Worm (Caenorhabditis elegans): Measurements from ENCODE around the gene frm-8.

DNA sequence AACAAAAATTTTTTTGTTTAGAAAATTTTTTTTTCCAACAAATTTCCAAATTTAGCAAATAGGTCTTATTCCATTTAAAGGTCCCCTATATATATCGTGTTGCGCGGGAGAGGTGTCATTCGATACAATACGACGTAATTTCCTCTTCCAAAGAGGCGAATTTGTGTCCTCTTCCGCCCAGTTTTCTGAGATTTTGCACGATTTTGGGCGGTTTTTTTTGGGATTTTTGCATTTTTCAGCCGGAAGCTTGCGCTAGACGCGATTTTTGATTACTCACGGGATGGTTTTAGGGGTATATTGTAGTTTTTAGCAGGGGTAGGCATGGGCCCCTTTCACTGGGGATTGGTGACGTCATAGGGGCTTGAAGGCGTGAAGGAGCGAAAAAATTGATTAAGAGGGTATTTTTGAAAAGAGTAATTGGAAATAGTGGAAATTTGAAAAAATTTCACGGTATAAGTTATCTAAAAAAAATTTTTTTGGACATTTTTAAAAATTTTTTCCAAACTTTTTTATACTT, 31.7 kb upstream of the frm-8 start, which contains the start of gene Y53G8AL.4:
- TF ChIP-seq nhr-12 (tag; optimal IDR thresholded peaks at IDR 0.05) (no peak), nhr-237 (tag; optimal IDR thresholded peaks at IDR 0.05) (no peak), blmp-1 (tag; optimal IDR thresholded peaks at IDR 0.05) (no peak), mab-5 (tag; optimal IDR thresholded peaks at IDR 0.05) (no peak), nhr-76 (tag; optimal IDR thresholded peaks at IDR 0.05) (no peak), ztf-11 (tag; optimal IDR thresholded peaks at IDR 0.05) (no peak)

All from whole organism, mixed stage, embryonic.